Fruit fly (Drosophila melanogaster) whole organism, embryonic: ENCODE results near the gene firl.

Experiments used
- CG1024 ChIP-seq: fragments of 200-800 bp; sonication (Bioruptor generic); IDR thresholded peaks from 2 replicates; pipeline ENCODE4 v1.3.6; 2022; ENCODE audit warnings: missing biosample characterization, missing genetic modification characterization
- CG10462 ChIP-seq: fragments of 200-800 bp; sonication (Bioruptor generic); optimal IDR thresholded peaks from 2 replicates; lab custom pipeline; 2016; ENCODE audit warnings: missing biosample characterization, missing genetic modification characterization
- CG10565 ChIP-seq: fragments of 200-800 bp; sonication (Bioruptor generic); optimal IDR thresholded peaks from 3 replicates; lab custom pipeline; 2016; ENCODE audit warnings: missing biosample characterization, mild to moderate bottlenecking, missing genetic modification characterization
- CG12391 ChIP-seq: fragments of 200-800 bp; sonication (Bioruptor generic); optimal IDR thresholded peaks from 3 replicates; lab custom pipeline; 2018; ENCODE audit warnings: missing biosample characterization, mild to moderate bottlenecking, missing genetic modification characterization, moderate library complexity
- CG12769 ChIP-seq: fragments of 200-800 bp; sonication (Bioruptor generic); optimal IDR thresholded peaks from 2 replicates; lab custom pipeline; 2019; ENCODE audit warnings: missing biosample characterization, mild to moderate bottlenecking, missing genetic modification characterization, moderate library complexity
- CG13287 ChIP-seq: fragments of 200-800 bp; sonication (Bioruptor generic); IDR thresholded peaks from 2 replicates; pipeline ENCODE4 v1.3.6; 2022; ENCODE audit warnings: missing biosample characterization, missing genetic modification characterization; ENCODE audit not compliant: partially characterized antibody
- CG13624 ChIP-seq: fragments of 200-800 bp; sonication (Bioruptor generic); optimal IDR thresholded peaks from 2 replicates; lab custom pipeline; 2016; ENCODE audit warnings: missing biosample characterization, missing genetic modification characterization
- CG14710 ChIP-seq: fragments of 200-800 bp; sonication (Bioruptor generic); optimal IDR thresholded peaks from 3 replicates; lab custom pipeline; 2019; ENCODE audit warnings: missing biosample characterization, mild to moderate bottlenecking, missing genetic modification characterization, moderate library complexity
- CG16813 ChIP-seq: fragments of 200-800 bp; sonication (Bioruptor generic); IDR thresholded peaks from 3 replicates; pipeline ENCODE4 v1.3.6; 2022; ENCODE audit warnings: missing biosample characterization, missing genetic modification characterization; ENCODE audit not compliant: partially characterized antibody
- CG18011 ChIP-seq: fragments of 200-800 bp; sonication (Bioruptor generic); optimal IDR thresholded peaks from 2 replicates; lab custom pipeline; 2017; ENCODE audit warnings: missing biosample characterization, missing genetic modification characterization, mild to moderate bottlenecking, moderate library complexity, missing genotype
- CG2116 ChIP-seq: fragments of 200-800 bp; sonication (Bioruptor generic); optimal IDR thresholded peaks from 3 replicates; lab custom pipeline; 2018; ENCODE audit warnings: missing biosample characterization, mild to moderate bottlenecking, missing genetic modification characterization
- CG2129 ChIP-seq: fragments of 200-800 bp; sonication (Bioruptor generic); IDR thresholded peaks from 2 replicates; pipeline ENCODE4 v1.3.6; 2022; ENCODE audit warnings: missing biosample characterization, missing genetic modification characterization; ENCODE audit not compliant: partially characterized antibody
- CG30403 ChIP-seq: fragments of 200-800 bp; sonication (Bioruptor generic); optimal IDR thresholded peaks from 3 replicates; lab custom pipeline; 2016; ENCODE audit warnings: missing biosample characterization, missing genetic modification characterization
- CG32532 ChIP-seq: fragments of 200-800 bp; sonication (Bioruptor generic); IDR thresholded peaks from 2 replicates; pipeline ENCODE4 v1.3.6; 2022; ENCODE audit warnings: missing biosample characterization, missing genetic modification characterization
- CG34224 ChIP-seq: fragments of 200-800 bp; sonication (Bioruptor generic); IDR thresholded peaks from 3 replicates; pipeline ENCODE4 v1.3.6; 2022; ENCODE audit warnings: missing biosample characterization, missing genetic modification characterization; ENCODE audit not compliant: partially characterized antibody
- CG4617 ChIP-seq: fragments of 200-800 bp; sonication (Bioruptor generic); optimal IDR thresholded peaks from 3 replicates; lab custom pipeline; 2016; ENCODE audit warnings: missing biosample characterization, missing genetic modification characterization, borderline replicate concordance
- CG8388 ChIP-seq: fragments of 200-800 bp; sonication (Bioruptor generic); optimal IDR thresholded peaks from 2 replicates; lab custom pipeline; 2019; ENCODE audit warnings: missing biosample characterization, mild to moderate bottlenecking, missing genetic modification characterization, moderate library complexity
- CG8924 ChIP-seq: fragments of 200-800 bp; optimal IDR thresholded peaks from 3 replicates; lab custom pipeline; 2019; ENCODE audit warnings: missing biosample characterization, mild to moderate bottlenecking, missing genetic modification characterization, moderate library complexity
- CG9215 ChIP-seq: fragments of 200-800 bp; sonication (Bioruptor generic); IDR thresholded peaks from 2 replicates; pipeline ENCODE4 v1.3.6; 2022; ENCODE audit warnings: missing biosample characterization, missing genetic modification characterization
- Dll ChIP-seq: fragments of 200-800 bp; sonication (Bioruptor generic); IDR thresholded peaks from 4 replicates; pipeline ENCODE4 v1.3.6; 2022; ENCODE audit warnings: missing biosample characterization, missing genetic modification characterization; ENCODE audit not compliant: partially characterized antibody
- Dref ChIP-seq: fragments of 200-800 bp; sonication (Bioruptor generic); IDR thresholded peaks from 2 replicates; pipeline ENCODE4 v1.3.6; 2022; ENCODE audit warnings: missing biosample characterization, missing genetic modification characterization
- E2f2 ChIP-seq: fragments of 200-800 bp; sonication (Bioruptor generic); IDR thresholded peaks from 2 replicates; pipeline ENCODE4 v1.3.6; 2022; ENCODE audit warnings: missing biosample characterization, missing genetic modification characterization
- Fer1 ChIP-seq: fragments of 200-800 bp; sonication (Bioruptor generic); optimal IDR thresholded peaks from 2 replicates; lab custom pipeline; 2017; ENCODE audit warnings: missing biosample characterization, mild to moderate bottlenecking, missing genetic modification characterization
- HLH4C ChIP-seq: fragments of 200-800 bp; sonication (Bioruptor generic); IDR thresholded peaks from 3 replicates; pipeline ENCODE4 v1.3.6; 2022; ENCODE audit warnings: missing biosample characterization, missing genetic modification characterization; ENCODE audit not compliant: partially characterized antibody
- HmgZ ChIP-seq: fragments of 200-800 bp; sonication (Bioruptor generic); optimal IDR thresholded peaks from 2 replicates; lab custom pipeline; 2018; ENCODE audit warnings: missing biosample characterization, mild to moderate bottlenecking, missing genetic modification characterization
- Kr ChIP-seq: fragments of 200-800 bp; sonication (Bioruptor generic); optimal IDR thresholded peaks from 2 replicates; lab custom pipeline; 2017; ENCODE audit warnings: missing biosample characterization, mild to moderate bottlenecking, missing genetic modification characterization
- Max ChIP-seq: fragments of 200-800 bp; sonication (Bioruptor generic); optimal IDR thresholded peaks from 2 replicates; lab custom pipeline; 2016; ENCODE audit warnings: missing biosample characterization, mild to moderate bottlenecking, missing genetic modification characterization
- NFAT ChIP-seq: fragments of 200-800 bp; sonication (Bioruptor generic); IDR thresholded peaks from 2 replicates; pipeline ENCODE4 v1.3.6; 2022; ENCODE audit warnings: missing biosample characterization, missing genetic modification characterization
- PHDP ChIP-seq: fragments of 200-800 bp; sonication (Bioruptor generic); optimal IDR thresholded peaks from 3 replicates; lab custom pipeline; 2018; ENCODE audit warnings: missing biosample characterization, mild to moderate bottlenecking, missing genetic modification characterization, moderate library complexity
- Pdp1 ChIP-seq, 2 experiments: fragments of 200-800 bp; sonication (Bioruptor generic); optimal IDR thresholded peaks; 3 replicates each; lab custom pipeline; 2016; ENCODE audit warnings: missing biosample characterization in 2 of 2, missing genetic modification characterization in 2 of 2, mild to moderate bottlenecking in 1 of 2, moderate library complexity in 1 of 2
- Scr ChIP-seq: fragments of 200-800 bp; sonication (Bioruptor generic); IDR thresholded peaks from 2 replicates; pipeline ENCODE4 v1.3.6; 2022; ENCODE audit warnings: missing biosample characterization, missing genetic modification characterization; ENCODE audit not compliant: partially characterized antibody
- bab2 ChIP-seq: fragments of 200-800 bp; sonication (Bioruptor generic); optimal IDR thresholded peaks from 2 replicates; lab custom pipeline; 2016; ENCODE audit warnings: missing biosample characterization, missing genetic modification characterization
- cad ChIP-seq: fragments of >200 bp; optimal IDR thresholded peaks from 2 replicates; lab custom pipeline; 2017; ENCODE audit warnings: missing biosample characterization, missing genetic modification characterization
- cato ChIP-seq: fragments of 200-800 bp; sonication (Bioruptor generic); optimal IDR thresholded peaks from 2 replicates; lab custom pipeline; 2016; ENCODE audit warnings: missing biosample characterization, missing genetic modification characterization, borderline replicate concordance
- cg ChIP-seq: fragments of 200-800 bp; sonication (Bioruptor generic); optimal IDR thresholded peaks from 3 replicates; lab custom pipeline; 2019; ENCODE audit warnings: missing biosample characterization, mild to moderate bottlenecking, missing genetic modification characterization, moderate library complexity
- dpn ChIP-seq, 2 experiments: fragments of 200-800 bp; sonication (Bioruptor generic); optimal IDR thresholded peaks; 3 replicates each; lab custom pipeline; 2016; ENCODE audit warnings: missing biosample characterization in 2 of 2, missing genetic modification characterization in 2 of 2
- exex ChIP-seq: fragments of 200-800 bp; sonication (Bioruptor generic); optimal IDR thresholded peaks from 4 replicates; lab custom pipeline; 2018; ENCODE audit warnings: missing biosample characterization, mild to moderate bottlenecking, missing genetic modification characterization, moderate library complexity
- lola ChIP-seq, 3 experiments: fragments of >200 bp in 2 of 3; fragments of 200-800 bp in 1 of 3; sonication (Bioruptor generic) in 1 of 3; optimal IDR thresholded peaks; 2 replicates each; lab custom pipeline; 2017 to 2019; ENCODE audit warnings: missing biosample characterization in 3 of 3, missing genetic modification characterization in 3 of 3, mild to moderate bottlenecking in 1 of 3, moderate library complexity in 1 of 3
- nerfin-1 ChIP-seq: fragments of 200-800 bp; sonication (Bioruptor generic); optimal IDR thresholded peaks from 3 replicates; lab custom pipeline; 2019; ENCODE audit warnings: missing biosample characterization, mild to moderate bottlenecking, missing genetic modification characterization, moderate library complexity
- psq ChIP-seq: fragments of 200-800 bp; sonication (Bioruptor generic); optimal IDR thresholded peaks from 2 replicates; lab custom pipeline; 2017; ENCODE audit warnings: missing biosample characterization, missing genetic modification characterization
- pzg ChIP-seq: fragments of 200-800 bp; sonication (Bioruptor generic); optimal IDR thresholded peaks from 3 replicates; lab custom pipeline; 2018; ENCODE audit warnings: missing biosample characterization, mild to moderate bottlenecking, missing genetic modification characterization, moderate library complexity
- shn ChIP-seq: fragments of 200-800 bp; sonication (Bioruptor generic); optimal IDR thresholded peaks from 3 replicates; lab custom pipeline; 2016; ENCODE audit warnings: missing biosample characterization, missing genetic modification characterization
- slou ChIP-seq: fragments of 200-800 bp; sonication (Bioruptor generic); optimal IDR thresholded peaks from 3 replicates; lab custom pipeline; 2016; ENCODE audit warnings: missing biosample characterization, missing genetic modification characterization
- sug ChIP-seq: fragments of 200-800 bp; optimal IDR thresholded peaks from 2 replicates; lab custom pipeline; 2019; ENCODE audit warnings: missing biosample characterization, mild to moderate bottlenecking, missing genetic modification characterization, moderate library complexity
- unc-4 ChIP-seq: fragments of 200-800 bp; sonication (Bioruptor generic); IDR thresholded peaks from 2 replicates; pipeline ENCODE4 v1.3.6; 2022; ENCODE audit warnings: missing biosample characterization, missing genetic modification characterization; ENCODE audit not compliant: partially characterized antibody
- vnd ChIP-seq: fragments of 200-800 bp; sonication (Bioruptor generic); IDR thresholded peaks from 3 replicates; pipeline ENCODE4 v1.3.6; 2022; ENCODE audit warnings: missing biosample characterization, missing genetic modification characterization; ENCODE audit not compliant: partially characterized antibody

firl gene

DNA sequence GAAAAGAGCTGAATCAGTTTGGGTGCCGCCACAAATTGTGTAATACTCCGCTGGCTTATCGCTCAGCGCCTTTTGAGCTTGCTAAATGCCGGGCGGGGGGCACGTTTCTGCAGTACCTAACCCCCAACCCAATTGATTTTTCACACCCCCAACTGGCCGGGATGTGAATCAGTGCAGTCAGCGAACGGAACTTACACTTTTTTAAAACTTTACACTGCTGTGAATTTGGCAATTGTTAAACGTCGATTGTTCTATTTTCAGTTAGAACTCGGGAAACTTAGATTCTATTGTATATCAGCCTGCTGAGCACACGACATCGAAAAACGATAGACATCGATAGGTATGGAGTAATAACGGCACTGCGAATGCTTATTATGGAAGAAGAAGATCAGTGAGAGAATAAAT lies 28.4 kb downstream of the firl start, which contains the start of gene Tom70 (continued):
- TF ChIP-seq CG16813 (peak; percentile 51), bab2 (GFP tag; lab: Kevin White, UChicago) (no peak), vnd (GFP tag; lab: Robert Waterston, UW) (peak; percentile 48; the same call in 2 of the 3 replicates), Dref (GFP tag; lab: Robert Waterston, UW) (peak; percentile 73), CG4617 (GFP tag; lab: Kevin White, UChicago) (peak; percentile 57), Dll (peak; percentile 63; the same call in 3 of the 4 replicates), HLH4C (GFP tag; lab: Robert Waterston, UW) (peak; percentile 54; the same call in 1 of the 3 replicates), Pdp1 (GFP tag; optimal IDR thresholded peaks at IDR 0.05; lab: Kevin White, UChicago) (peak in 1 of 2 experiments; percentile 94), Max (GFP tag; lab: Kevin White, UChicago) (peak; percentile 8), CG14710 (peak; percentile 16), Fer1 (GFP tag; lab: Kevin White, UChicago) (peak; percentile 21), CG2116 (peak; percentile 43), HmgZ (tag; lab: Kevin White, UChicago) (peak; percentile 19), CG34224 (GFP tag; lab: Robert Waterston, UW) (peak; percentile 67), CG13287 (GFP tag; lab: Robert Waterston, UW) (peak; percentile 55), CG13624 (GFP tag; lab: Kevin White, UChicago) (peak; percentile 16), E2f2 (GFP tag; lab: Robert Waterston, UW) (peak; percentile 53), CG12391 (tag; lab: Kevin White, UChicago) (no peak), CG12769 (tag; lab: Kevin White, UChicago) (no peak)

DNA sequence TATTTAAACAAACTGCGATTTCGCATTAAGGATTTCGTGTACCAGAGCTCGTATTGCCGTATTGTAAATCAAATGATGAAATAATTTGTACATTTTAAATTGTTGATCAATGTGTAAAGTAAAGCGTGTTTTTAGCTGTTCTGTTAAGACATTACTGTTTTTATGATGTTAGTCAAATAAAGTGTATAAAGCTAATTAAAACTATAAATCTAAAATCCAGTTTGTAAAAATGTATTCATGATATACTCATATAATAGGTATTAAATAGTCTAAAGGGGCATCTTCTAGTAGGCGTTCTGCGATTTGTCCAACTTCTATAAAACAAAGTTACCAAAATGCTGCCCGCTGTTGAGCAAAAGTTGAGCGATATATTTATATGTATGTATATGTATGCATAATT lies 32.7 kb downstream of the firl start, which contains the start of gene CG18788:
Gene CG18788, plus strand, starts transcription at position 301 of the 400 bp plus-strand sequence.
- TF ChIP-seq CG30403 (GFP tag; lab: Kevin White, UChicago): no peak
- TF ChIP-seq dpn (GFP tag; optimal IDR thresholded peaks at IDR 0.05; lab: Kevin White, UChicago): no peak
- no peak for TF ChIP-seq lola (GFP tag; optimal IDR thresholded peaks at IDR 0.05; lab: Kevin White, UChicago)
- TF ChIP-seq cato (GFP tag; lab: Kevin White, UChicago): no peak
- no peak for TF ChIP-seq cad (GFP tag; lab: Kevin White, UChicago)
- TF ChIP-seq NFAT: no peak
- no peak for TF ChIP-seq nerfin-1 (tag; lab: Kevin White, UChicago)
- no peak for TF ChIP-seq pzg (GFP tag; lab: Kevin White, UChicago)
- no peak for TF ChIP-seq psq (GFP tag; lab: Kevin White, UChicago)
- TF ChIP-seq Scr (GFP tag; lab: Robert Waterston, UW): no peak

DNA sequence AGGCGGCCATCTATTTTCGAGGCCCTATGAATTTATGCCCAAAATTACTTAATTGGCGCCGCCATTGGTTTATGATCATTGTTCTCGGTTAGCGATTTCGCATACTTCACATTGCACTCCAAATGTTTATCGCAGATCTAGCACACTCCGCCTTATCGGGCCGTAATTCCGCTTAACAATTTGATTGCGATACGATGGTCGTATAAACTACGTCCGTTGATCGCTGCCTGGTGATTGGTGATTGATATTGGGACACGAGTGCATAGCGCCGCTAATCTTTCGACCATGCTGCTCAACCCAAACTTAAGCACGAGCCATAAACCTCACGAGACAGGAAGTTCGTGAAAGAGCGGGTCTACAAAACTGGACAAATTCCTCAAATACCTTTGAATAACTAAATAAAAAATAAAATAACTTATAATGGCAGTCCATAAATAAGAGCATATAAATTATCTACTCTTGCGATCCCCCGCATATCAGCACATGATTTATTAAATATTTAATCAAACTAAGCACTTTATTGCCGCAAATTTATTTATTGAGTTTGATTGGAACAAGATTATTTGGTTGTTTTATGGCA lies 35.9 kb downstream of the firl start:
- TF ChIP-seq PHDP: peak; percentile 9
- no peak for TF ChIP-seq CG9215
- TF ChIP-seq CG32532 (GFP tag; lab: Robert Waterston, UW): no peak
- no peak for TF ChIP-seq Kr
- TF ChIP-seq shn (GFP tag; lab: Kevin White, UChicago): no peak
- no peak for TF ChIP-seq CG1024 (GFP tag; lab: Robert Waterston, UW)
- no peak for TF ChIP-seq CG8924
- no peak for TF ChIP-seq CG18011 (GFP tag; lab: Kevin White, UChicago)
- no peak for TF ChIP-seq CG2129
- TF ChIP-seq slou (GFP tag; lab: Kevin White, UChicago): no peak
- no peak for TF ChIP-seq CG13624 (GFP tag; lab: Kevin White, UChicago)
- no peak for TF ChIP-seq CG8388 (GFP tag; lab: Kevin White, UChicago)
- TF ChIP-seq cg: no peak
- TF ChIP-seq CG10462 (GFP tag; lab: Kevin White, UChicago): no peak
- TF ChIP-seq CG10565 (GFP tag; lab: Kevin White, UChicago): no peak
- TF ChIP-seq unc-4 (GFP tag; lab: Robert Waterston, UW): no peak
- peak; percentile 74 for TF ChIP-seq sug (tag; lab: Kevin White, UChicago)
- peak; percentile 96 for TF ChIP-seq exex
